Worm (Caenorhabditis elegans): Measurements from ENCODE around the gene srv-31.

ce11 chrIV:6271923-6272322 lies at the start of gene srv-31:
- TF ChIP-seq ztf-23 (GFP tag; IDR thresholded peaks at IDR 0.05), result no peak
- no peak for TF ChIP-seq ref-1 (GFP tag; conservative IDR thresholded peaks at IDR 0.05)
- no peak for TF ChIP-seq tab-1 (GFP tag; IDR thresholded peaks at IDR 0.05)
- no peak for TF ChIP-seq ztf-29 (GFP tag; IDR thresholded peaks at IDR 0.05)
- TF ChIP-seq klf-2 (GFP tag; conservative IDR thresholded peaks at IDR 0.05), result no peak
- no peak for TF ChIP-seq flt-1 (GFP tag; IDR thresholded peaks at IDR 0.05)
- TF ChIP-seq T22C8.4 (GFP tag; IDR thresholded peaks at IDR 0.05), result no peak
- TF ChIP-seq cog-1 (tag; optimal IDR thresholded peaks at IDR 0.05), result no peak
- no peak for TF ChIP-seq med-1 (GFP tag; optimal IDR thresholded peaks at IDR 0.05; ENCODE audit: insufficient read depth)
